Fruit fly (Drosophila melanogaster) whole organism, prepupa: Measurements from ENCODE around the gene Icmt.

Experiments
- CG11294 ChIP-seq: fragments of 200-800 bp; sonication (Bioruptor generic); IDR thresholded peaks from 2 replicates; pipeline ENCODE4 v1.3.6; 2022; ENCODE audit warnings: missing biosample characterization, missing genetic modification characterization
- CG9139 ChIP-seq: fragments of 200-800 bp; sonication (Bioruptor generic); optimal IDR thresholded peaks from 3 replicates; lab custom pipeline; 2017; ENCODE audit warnings: missing biosample characterization, mild to moderate bottlenecking, missing genetic modification characterization
- Ets96B ChIP-seq: fragments of 200-800 bp; optimal IDR thresholded peaks from 2 replicates; lab custom pipeline; 2019; ENCODE audit warnings: missing biosample characterization, mild to moderate bottlenecking, missing genetic modification characterization, moderate library complexity
- Gug ChIP-seq: fragments of 200-800 bp; sonication (Bioruptor generic); IDR thresholded peaks from 2 replicates; pipeline ENCODE4 v1.3.6; 2022; ENCODE audit warnings: missing biosample characterization, missing genetic modification characterization
- Hr38 ChIP-seq: sonication (Bioruptor generic); optimal IDR thresholded peaks from 2 replicates; lab custom pipeline; 2016; ENCODE audit warnings: missing biosample characterization, missing genetic modification characterization
- Hr39 ChIP-seq: fragments of 200-800 bp; sonication (Bioruptor generic); optimal IDR thresholded peaks from 2 replicates; lab custom pipeline; 2016; ENCODE audit warnings: missing biosample characterization, missing genetic modification characterization
- Lpt ChIP-seq: fragments of 200-800 bp; sonication (Bioruptor generic); optimal IDR thresholded peaks from 3 replicates; lab custom pipeline; 2016; ENCODE audit warnings: missing biosample characterization, missing genetic modification characterization
- OdsH ChIP-seq: fragments of 200-800 bp; sonication (Bioruptor generic); optimal IDR thresholded peaks from 3 replicates; lab custom pipeline; 2016; ENCODE audit warnings: missing biosample characterization, missing genetic modification characterization
- fd85E ChIP-seq: fragments of 200-800 bp; sonication (Bioruptor generic); optimal IDR thresholded peaks from 3 replicates; lab custom pipeline; 2016; ENCODE audit warnings: missing biosample characterization, missing genetic modification characterization
- ss ChIP-seq, 2 experiments: fragments of 200-800 bp; sonication (Bioruptor generic); optimal IDR thresholded peaks; 2 replicates in 1 of 2; 3 replicates in 1 of 2; lab custom pipeline; 2017 to 2018; ENCODE audit warnings: mild to moderate bottlenecking in 2 of 2, missing biosample characterization in 2 of 2, missing genetic modification characterization in 2 of 2, moderate library complexity in 1 of 2

dm6 chr3L:13006490-13006889, 11.6 kb upstream of the Icmt start, which contains the start of gene CG11263:
- TF ChIP-seq OdsH: peak; percentile 28
- peak; percentile 48 for TF ChIP-seq Hr39 (GFP tag; lab: Kevin White, UChicago)
- no peak for TF ChIP-seq ss (GFP tag; optimal IDR thresholded peaks at IDR 0.05; lab: Kevin White, UChicago)
- no peak for TF ChIP-seq CG11294 (GFP tag; lab: Robert Waterston, UW)
- TF ChIP-seq Gug: no peak
- no peak for TF ChIP-seq fd85E
- TF ChIP-seq Ets96B (tag; lab: Kevin White, UChicago): no peak
- no peak for TF ChIP-seq CG9139 (GFP tag; lab: Kevin White, UChicago)
- peak; percentile 12 for TF ChIP-seq Lpt (GFP tag; lab: Kevin White, UChicago)
- no peak for TF ChIP-seq Hr38 (GFP tag; lab: Kevin White, UChicago)
